Worm (Caenorhabditis elegans) whole organism, late embryonic: ENCODE data around the gene alfa-1.

ENCODE experiments used
- C38D4.7 ChIP-seq: fragments of 200-800 bp; sonication (Bioruptor generic); optimal IDR thresholded peaks from 2 replicates; lab custom pipeline; 2018; ENCODE audit warnings: mild to moderate bottlenecking, missing genetic modification characterization, moderate library complexity, missing compliant biosample characterization
- F13H6.1 ChIP-seq: sonication (generic microtip); optimal IDR thresholded peaks from 2 replicates; lab custom pipeline; 2016; ENCODE audit warnings: missing genetic modification characterization, missing compliant biosample characterization
- K09A11.1 ChIP-seq: sonication (generic microtip); optimal IDR thresholded peaks from 2 replicates; lab custom pipeline; 2017; ENCODE audit warnings: antibody characterized with exemption, mild to moderate bottlenecking, missing genetic modification characterization, missing compliant biosample characterization; ENCODE audit not compliant: insufficient read depth
- Y22D7AL.16 ChIP-seq: sonication (generic microtip); optimal IDR thresholded peaks from 2 replicates; lab custom pipeline; 2016; ENCODE audit warnings: missing genetic modification characterization, missing compliant biosample characterization
- ahr-1 ChIP-seq: sonication (generic microtip); optimal IDR thresholded peaks from 2 replicates; lab custom pipeline; 2016; ENCODE audit warnings: missing genetic modification characterization, missing compliant biosample characterization
- ama-1 ChIP-seq: fragments of 150-350 bp; optimal IDR thresholded peaks from 2 replicates; lab custom pipeline; 2014
- ceh-2 ChIP-seq: sonication (generic microtip); optimal IDR thresholded peaks from 2 replicates; lab custom pipeline; 2016; ENCODE audit warnings: missing genotype, missing genetic modification characterization, missing compliant biosample characterization
- ceh-22 ChIP-seq: sonication (generic microtip); optimal IDR thresholded peaks from 2 replicates; lab custom pipeline; 2017; ENCODE audit warnings: missing biosample characterization, missing genetic modification characterization
- ceh-24 ChIP-seq: sonication (generic microtip); optimal IDR thresholded peaks from 2 replicates; lab custom pipeline; 2016; ENCODE audit warnings: mild to moderate bottlenecking, missing genetic modification characterization, missing compliant biosample characterization
- ceh-30 ChIP-seq: fragments of 150-350 bp; optimal IDR thresholded peaks from 2 replicates; lab custom pipeline; 2014; ENCODE audit warnings: missing biosample characterization, missing genetic modification characterization
- ceh-31 ChIP-seq: sonication (generic microtip); optimal IDR thresholded peaks from 2 replicates; lab custom pipeline; 2016; ENCODE audit warnings: missing genetic modification characterization, missing compliant biosample characterization
- ceh-48 ChIP-seq: sonication (generic microtip); optimal IDR thresholded peaks from 2 replicates; lab custom pipeline; 2016; ENCODE audit warnings: missing genetic modification characterization, inconsistent platforms, missing compliant biosample characterization
- dmd-4 ChIP-seq: sonication (generic microtip); optimal IDR thresholded peaks from 2 replicates; lab custom pipeline; 2016; ENCODE audit warnings: borderline replicate concordance, missing genetic modification characterization, missing compliant biosample characterization
- dve-1 ChIP-seq: sonication (generic microtip); optimal IDR thresholded peaks from 2 replicates; lab custom pipeline; 2017; ENCODE audit warnings: antibody characterized with exemption, mild to moderate bottlenecking, missing genetic modification characterization, missing compliant biosample characterization
- elt-2 ChIP-seq: sonication (generic microtip); optimal IDR thresholded peaks from 2 replicates; lab custom pipeline; 2016; ENCODE audit warnings: missing genetic modification reagents, missing genetic modification characterization, missing compliant biosample characterization
- elt-4 ChIP-seq: sonication (generic microtip); optimal IDR thresholded peaks from 2 replicates; lab custom pipeline; 2016; ENCODE audit warnings: missing genetic modification characterization, missing compliant biosample characterization
- ets-4 ChIP-seq: sonication (generic microtip); optimal IDR thresholded peaks from 2 replicates; lab custom pipeline; 2016; ENCODE audit warnings: missing genetic modification characterization, missing compliant biosample characterization
- eyg-1 ChIP-seq: sonication (generic microtip); optimal IDR thresholded peaks from 2 replicates; lab custom pipeline; 2016; ENCODE audit warnings: missing genotype, missing genetic modification characterization, missing compliant biosample characterization
- fkh-10 ChIP-seq: fragments of 150-350 bp; optimal IDR thresholded peaks from 2 replicates; lab custom pipeline; 2014; ENCODE audit warnings: missing biosample characterization, missing genetic modification reagents, missing genetic modification characterization
- hlh-13 ChIP-seq: fragments of 200-800 bp; sonication (Bioruptor generic); optimal IDR thresholded peaks from 2 replicates; lab custom pipeline; 2018; ENCODE audit warnings: mild to moderate bottlenecking, missing genetic modification characterization, missing compliant biosample characterization
- hlh-30 ChIP-seq: sonication (generic microtip); optimal IDR thresholded peaks from 2 replicates; lab custom pipeline; 2017; ENCODE audit warnings: antibody characterized with exemption, missing genetic modification characterization, missing compliant biosample characterization; ENCODE audit not compliant: insufficient read depth
- madf-2 ChIP-seq: sonication (generic microtip); optimal IDR thresholded peaks from 2 replicates; lab custom pipeline; 2017; ENCODE audit warnings: missing genetic modification characterization, missing compliant biosample characterization
- nfya-1 ChIP-seq: sonication (generic microtip); optimal IDR thresholded peaks from 2 replicates; lab custom pipeline; 2017; ENCODE audit warnings: missing genetic modification characterization, mild to moderate bottlenecking, missing compliant biosample characterization, antibody characterized with exemption, moderate library complexity
- nhr-11 ChIP-seq: fragments of 150-350 bp; optimal IDR thresholded peaks from 2 replicates; lab custom pipeline; 2014; ENCODE audit warnings: missing biosample characterization, missing genetic modification characterization
- nhr-232 ChIP-seq: sonication (generic microtip); optimal IDR thresholded peaks from 2 replicates; lab custom pipeline; 2016; ENCODE audit warnings: missing genetic modification characterization, missing compliant biosample characterization
- npax-4 ChIP-seq: sonication (generic microtip); optimal IDR thresholded peaks from 2 replicates; lab custom pipeline; 2016; ENCODE audit warnings: missing genetic modification characterization, missing compliant biosample characterization
- odd-2 ChIP-seq: sonication (generic microtip); optimal IDR thresholded peaks from 2 replicates; lab custom pipeline; 2017; ENCODE audit warnings: antibody characterized with exemption, mild to moderate bottlenecking, missing genetic modification characterization, missing compliant biosample characterization
- pag-3 ChIP-seq: sonication (generic microtip); optimal IDR thresholded peaks from 2 replicates; lab custom pipeline; 2016; ENCODE audit warnings: missing compliant biosample characterization, missing genetic modification characterization, borderline replicate concordance
- pros-1 ChIP-seq: fragments of 150-350 bp; optimal IDR thresholded peaks from 2 replicates; lab custom pipeline; 2014; ENCODE audit warnings: missing biosample characterization, missing genetic modification reagents, missing genetic modification characterization
- ref-2 ChIP-seq: sonication (generic microtip); optimal IDR thresholded peaks from 2 replicates; lab custom pipeline; 2016; ENCODE audit warnings: missing genetic modification characterization, missing compliant biosample characterization
- sdc-2 ChIP-seq: sonication (generic microtip); optimal IDR thresholded peaks from 2 replicates; lab custom pipeline; 2016; ENCODE audit warnings: missing genotype, missing genetic modification characterization, missing compliant biosample characterization
- sox-4 ChIP-seq: sonication (generic microtip); optimal IDR thresholded peaks from 2 replicates; lab custom pipeline; 2017; ENCODE audit warnings: mild to moderate bottlenecking, missing genetic modification characterization, inconsistent platforms, missing compliant biosample characterization
- tbx-2 ChIP-seq: sonication (generic microtip); optimal IDR thresholded peaks from 2 replicates; lab custom pipeline; 2016; ENCODE audit warnings: missing genetic modification characterization, missing compliant biosample characterization
- tbx-7 ChIP-seq: sonication (generic microtip); optimal IDR thresholded peaks from 2 replicates; lab custom pipeline; 2016; ENCODE audit warnings: missing genotype, missing genetic modification characterization, missing compliant biosample characterization
- unc-42 ChIP-seq: sonication (generic microtip); optimal IDR thresholded peaks from 2 replicates; lab custom pipeline; 2016; ENCODE audit warnings: missing genotype, missing genetic modification characterization, missing compliant biosample characterization
- unc-55 ChIP-seq: sonication (generic microtip); optimal IDR thresholded peaks from 2 replicates; lab custom pipeline; 2017; ENCODE audit warnings: missing biosample characterization, missing genetic modification reagents, missing genetic modification characterization
- zip-5 ChIP-seq: sonication (generic microtip); optimal IDR thresholded peaks from 2 replicates; lab custom pipeline; 2016; ENCODE audit warnings: missing genetic modification characterization, missing compliant biosample characterization

alfa-1 gene

ce11 chrII:7618212-7618611, 44.1 kb downstream of the alfa-1 start:
- TF ChIP-seq nhr-232 (tag; lab: Kevin White, UChicago) (no peak), npax-4 (tag; lab: Kevin White, UChicago) (no peak), elt-4 (tag; lab: Kevin White, UChicago) (no peak), unc-55 (no peak), sdc-2 (tag; lab: Kevin White, UChicago) (no peak), pros-1 (no peak), ceh-22 (tag; lab: Kevin White, UChicago) (no peak), elt-2 (tag; lab: Kevin White, UChicago) (no peak), odd-2 (tag; lab: Kevin White, UChicago) (no peak), Y22D7AL.16 (tag; lab: Kevin White, UChicago) (no peak), C38D4.7 (GFP tag; lab: Kevin White, UChicago) (no peak), ceh-30 (tag; lab: Kevin White, UChicago) (no peak)

- no peak for TF ChIP-seq dmd-4
- TF ChIP-seq dve-1 (tag; lab: Kevin White, UChicago): no peak
- TF ChIP-seq ama-1 (lab: Kevin White, UChicago): no peak
- no peak for TF ChIP-seq ceh-30 (tag; lab: Kevin White, UChicago)
- TF ChIP-seq ceh-48 (tag; lab: Kevin White, UChicago): no peak
- TF ChIP-seq nhr-11 (tag; lab: Kevin White, UChicago): no peak
- TF ChIP-seq tbx-7 (tag; lab: Kevin White, UChicago): no peak
- TF ChIP-seq F13H6.1 (tag; lab: Kevin White, UChicago): no peak
- TF ChIP-seq pros-1: no peak
- no peak for TF ChIP-seq ceh-24 (tag; lab: Kevin White, UChicago)
- no peak for TF ChIP-seq ets-4 (tag; lab: Kevin White, UChicago)
- TF ChIP-seq sox-4 (tag; lab: Kevin White, UChicago): no peak
- TF ChIP-seq nhr-232 (tag; lab: Kevin White, UChicago): no peak
- TF ChIP-seq fkh-10 (GFP tag; lab: Kevin White, UChicago): no peak
- no peak for TF ChIP-seq npax-4 (tag; lab: Kevin White, UChicago)
- TF ChIP-seq K09A11.1: no peak
- no peak for TF ChIP-seq ceh-22 (tag; lab: Kevin White, UChicago)
- no peak for TF ChIP-seq zip-5
- no peak for TF ChIP-seq madf-2
- TF ChIP-seq pag-3 (tag; lab: Kevin White, UChicago): no peak
Measured at ce11 chrII:7616141-7616540, 46.2 kb downstream of the alfa-1 start, which contains the start of gene cdc-42. cdc-42 (plus strand) TSS chrII:7616452.

ce11 chrII:7615318-7615891, 46.9 kb downstream of the alfa-1 start:
- TF ChIP-seq C38D4.7 (GFP tag; lab: Kevin White, UChicago): no peak
- TF ChIP-seq ama-1 (lab: Kevin White, UChicago): no peak
- no peak for TF ChIP-seq eyg-1 (tag; lab: Kevin White, UChicago)
- TF ChIP-seq tbx-2 (tag; lab: Kevin White, UChicago): no peak
- TF ChIP-seq sox-4 (tag; lab: Kevin White, UChicago): no peak
- no peak for TF ChIP-seq ahr-1 (tag; lab: Kevin White, UChicago)
- TF ChIP-seq unc-55: no peak
- TF ChIP-seq ceh-31: peak; percentile 6
- TF ChIP-seq unc-42 (tag; lab: Kevin White, UChicago): peak; percentile 56
- TF ChIP-seq ceh-30 (tag; lab: Kevin White, UChicago): no peak
- no peak for TF ChIP-seq ceh-2 (tag; lab: Kevin White, UChicago)
- TF ChIP-seq nfya-1 (tag; lab: Kevin White, UChicago): peak; percentile 5
- no peak for TF ChIP-seq hlh-30 (tag; lab: Kevin White, UChicago)
- no peak for TF ChIP-seq zip-5
- TF ChIP-seq elt-2 (tag; lab: Kevin White, UChicago): no peak
- peak; percentile 30 for TF ChIP-seq ref-2 (tag; lab: Kevin White, UChicago)
- TF ChIP-seq hlh-13 (GFP tag; lab: Kevin White, UChicago): no peak
- TF ChIP-seq, all 69 proteins: peak for 4
